Fruit fly (Drosophila melanogaster) whole organism, embryonic: Measurements from ENCODE around the gene CG31819.
A peak's percentile ranks its signal among the peaks of the same experiment; 100 is the strongest.

Source experiments
- Ada2b ChIP-seq: fragments of 200-800 bp; sonication (Bioruptor generic); IDR thresholded peaks from 2 replicates; pipeline ENCODE4 v1.3.6; 2022; ENCODE audit warnings: missing biosample characterization, missing genetic modification characterization
- CG10565 ChIP-seq: fragments of 200-800 bp; sonication (Bioruptor generic); optimal IDR thresholded peaks from 3 replicates; lab custom pipeline; 2016; ENCODE audit warnings: missing biosample characterization, mild to moderate bottlenecking, missing genetic modification characterization
- CG11723 ChIP-seq: fragments of 200-800 bp; sonication (Bioruptor generic); optimal IDR thresholded peaks from 2 replicates; lab custom pipeline; 2017; ENCODE audit warnings: missing biosample characterization, mild to moderate bottlenecking, missing genetic modification characterization
- CG12219 ChIP-seq: fragments of 200-800 bp; sonication (Bioruptor generic); optimal IDR thresholded peaks from 3 replicates; lab custom pipeline; 2018; ENCODE audit warnings: missing biosample characterization, mild to moderate bottlenecking, missing genetic modification characterization
- CG14441 ChIP-seq: fragments of 200-800 bp; sonication (Bioruptor generic); IDR thresholded peaks from 2 replicates; pipeline ENCODE4 v1.3.6; 2022; ENCODE audit warnings: missing biosample characterization, missing genetic modification characterization
- CG14860 ChIP-seq: fragments of 200-800 bp; sonication (Bioruptor generic); IDR thresholded peaks from 3 replicates; pipeline ENCODE4 v1.3.6; 2022; ENCODE audit warnings: missing biosample characterization, missing genetic modification characterization; ENCODE audit not compliant: partially characterized antibody
- CG16813 ChIP-seq: fragments of 200-800 bp; sonication (Bioruptor generic); IDR thresholded peaks from 3 replicates; pipeline ENCODE4 v1.3.6; 2022; ENCODE audit warnings: missing biosample characterization, missing genetic modification characterization; ENCODE audit not compliant: partially characterized antibody
- CG1792 ChIP-seq: fragments of 200-800 bp; sonication (Bioruptor generic); optimal IDR thresholded peaks from 2 replicates; lab custom pipeline; 2016; ENCODE audit warnings: missing biosample characterization, missing genetic modification characterization
- CG18619 ChIP-seq: fragments of 200-800 bp; sonication (Bioruptor generic); optimal IDR thresholded peaks from 3 replicates; lab custom pipeline; 2017; ENCODE audit warnings: missing biosample characterization, mild to moderate bottlenecking, missing genetic modification characterization
- CG2199 ChIP-seq: fragments of 200-800 bp; sonication (Bioruptor generic); IDR thresholded peaks from 3 replicates; pipeline ENCODE4 v1.3.6; 2022; ENCODE audit warnings: missing biosample characterization, missing genetic modification characterization
- CG32532 ChIP-seq: fragments of 200-800 bp; sonication (Bioruptor generic); IDR thresholded peaks from 2 replicates; pipeline ENCODE4 v1.3.6; 2022; ENCODE audit warnings: missing biosample characterization, missing genetic modification characterization
- CG3995 ChIP-seq: fragments of 200-800 bp; sonication (Bioruptor generic); optimal IDR thresholded peaks from 3 replicates; lab custom pipeline; 2016; ENCODE audit warnings: missing biosample characterization, missing genetic modification characterization
- CG6683 ChIP-seq: fragments of 200-800 bp; sonication (Bioruptor generic); optimal IDR thresholded peaks from 2 replicates; lab custom pipeline; 2017; ENCODE audit warnings: missing biosample characterization, mild to moderate bottlenecking, missing genetic modification characterization, missing genetic modification reagents
- CG6765 ChIP-seq: fragments of 200-800 bp; sonication (Bioruptor generic); optimal IDR thresholded peaks from 3 replicates; lab custom pipeline; 2017; ENCODE audit warnings: missing biosample characterization, mild to moderate bottlenecking, missing genetic modification characterization
- CG6854 ChIP-seq: fragments of 200-800 bp; sonication (Bioruptor generic); optimal IDR thresholded peaks from 3 replicates; lab custom pipeline; 2017; ENCODE audit warnings: missing biosample characterization, mild to moderate bottlenecking, missing genetic modification characterization
- CG7745 ChIP-seq: fragments of 200-800 bp; sonication (Bioruptor generic); optimal IDR thresholded peaks from 2 replicates; lab custom pipeline; 2018; ENCODE audit warnings: missing biosample characterization, mild to moderate bottlenecking, missing genetic modification characterization, moderate library complexity
- D19B ChIP-seq: fragments of 200-800 bp; sonication (Bioruptor generic); optimal IDR thresholded peaks from 2 replicates; lab custom pipeline; 2017; ENCODE audit warnings: missing biosample characterization, mild to moderate bottlenecking, missing genetic modification characterization
- Dek ChIP-seq: fragments of 200-800 bp; sonication (Bioruptor generic); optimal IDR thresholded peaks from 3 replicates; lab custom pipeline; 2019; ENCODE audit warnings: missing biosample characterization, mild to moderate bottlenecking, missing genetic modification characterization, moderate library complexity
- Dref ChIP-seq: fragments of 200-800 bp; sonication (Bioruptor generic); IDR thresholded peaks from 2 replicates; pipeline ENCODE4 v1.3.6; 2022; ENCODE audit warnings: missing biosample characterization, missing genetic modification characterization
- Elba2 ChIP-seq: fragments of 200-800 bp; sonication (Bioruptor generic); optimal IDR thresholded peaks from 3 replicates; lab custom pipeline; 2016; ENCODE audit warnings: missing biosample characterization, missing genetic modification characterization
- HLH3B ChIP-seq: fragments of 200-800 bp; sonication (Bioruptor generic); IDR thresholded peaks from 2 replicates; pipeline ENCODE4 v1.3.6; 2022; ENCODE audit warnings: missing biosample characterization, missing genetic modification characterization
- HLH54F ChIP-seq: fragments of 200-800 bp; sonication (Bioruptor generic); optimal IDR thresholded peaks from 3 replicates; lab custom pipeline; 2016; ENCODE audit warnings: missing biosample characterization, missing genetic modification characterization
- HmgZ ChIP-seq: fragments of 200-800 bp; sonication (Bioruptor generic); optimal IDR thresholded peaks from 2 replicates; lab custom pipeline; 2018; ENCODE audit warnings: missing biosample characterization, mild to moderate bottlenecking, missing genetic modification characterization
- MBD-R2 ChIP-seq: fragments of 200-800 bp; sonication (Bioruptor generic); IDR thresholded peaks from 2 replicates; pipeline ENCODE4 v1.3.6; 2022; ENCODE audit warnings: missing biosample characterization, missing genetic modification characterization
- Pdp1 ChIP-seq, 2 experiments: fragments of 200-800 bp; sonication (Bioruptor generic); optimal IDR thresholded peaks; 3 replicates each; lab custom pipeline; 2016; ENCODE audit warnings: missing biosample characterization in 2 of 2, missing genetic modification characterization in 2 of 2, mild to moderate bottlenecking in 1 of 2, moderate library complexity in 1 of 2
- Trl ChIP-seq, 3 experiments: fragments of >200 bp in 2 of 3; fragments of 200-800 bp in 1 of 3; sonication (Bioruptor generic) in 1 of 3; optimal IDR thresholded peaks; 2 replicates in 1 of 3; 3 replicates in 2 of 3; lab custom pipeline; 2016 to 2017; ENCODE audit warnings: missing biosample characterization in 1 of 3, missing genetic modification characterization in 1 of 3
- az2 ChIP-seq: fragments of 200-800 bp; sonication (Bioruptor generic); optimal IDR thresholded peaks from 3 replicates; lab custom pipeline; 2016; ENCODE audit warnings: missing biosample characterization, missing genetic modification characterization
- bab2 ChIP-seq: fragments of 200-800 bp; sonication (Bioruptor generic); optimal IDR thresholded peaks from 2 replicates; lab custom pipeline; 2016; ENCODE audit warnings: missing biosample characterization, missing genetic modification characterization
- bcd ChIP-seq: fragments of 200-800 bp; sonication (Bioruptor generic); optimal IDR thresholded peaks from 2 replicates; lab custom pipeline; 2017; ENCODE audit warnings: missing biosample characterization, mild to moderate bottlenecking, missing genetic modification characterization
- cato ChIP-seq: fragments of 200-800 bp; sonication (Bioruptor generic); optimal IDR thresholded peaks from 2 replicates; lab custom pipeline; 2016; ENCODE audit warnings: missing biosample characterization, missing genetic modification characterization, borderline replicate concordance
- ci ChIP-seq: fragments of 200-800 bp; sonication (Bioruptor generic); IDR thresholded peaks from 3 replicates; pipeline ENCODE4 v1.3.6; 2022; ENCODE audit warnings: missing biosample characterization, missing genetic modification characterization
- da ChIP-seq: fragments of 200-800 bp; sonication (Bioruptor generic); optimal IDR thresholded peaks from 2 replicates; lab custom pipeline; 2016; ENCODE audit warnings: missing biosample characterization, missing genetic modification characterization
- fd102C ChIP-seq: fragments of 200-800 bp; sonication (Bioruptor generic); optimal IDR thresholded peaks from 2 replicates; lab custom pipeline; 2018; ENCODE audit warnings: missing biosample characterization, mild to moderate bottlenecking, missing genetic modification characterization, moderate library complexity
- fd64A ChIP-seq: fragments of 200-800 bp; sonication (Bioruptor generic); optimal IDR thresholded peaks from 3 replicates; lab custom pipeline; 2018; ENCODE audit warnings: missing biosample characterization, mild to moderate bottlenecking, missing genetic modification characterization
- gem ChIP-seq: fragments of 200-800 bp; sonication (Bioruptor generic); optimal IDR thresholded peaks from 2 replicates; lab custom pipeline; 2019; ENCODE audit warnings: missing biosample characterization, mild to moderate bottlenecking, missing genetic modification characterization, moderate library complexity
- gro ChIP-seq: fragments of 200-800 bp; sonication (Bioruptor generic); optimal IDR thresholded peaks from 2 replicates; lab custom pipeline; 2016; ENCODE audit warnings: missing biosample characterization, missing genetic modification characterization
- h ChIP-seq: fragments of >200 bp; optimal IDR thresholded peaks from 2 replicates; lab custom pipeline; 2017
- insv ChIP-seq, 2 experiments: fragments of 200-800 bp; sonication (Bioruptor generic); optimal IDR thresholded peaks; 3 replicates each; lab custom pipeline; 2016 to 2018; ENCODE audit warnings: missing biosample characterization in 2 of 2, missing genetic modification characterization in 2 of 2
- jing ChIP-seq: fragments of 200-800 bp; sonication (Bioruptor generic); optimal IDR thresholded peaks from 2 replicates; lab custom pipeline; 2018; ENCODE audit warnings: missing biosample characterization, mild to moderate bottlenecking, missing genetic modification characterization
- jumu ChIP-seq: fragments of 200-800 bp; sonication (Bioruptor generic); optimal IDR thresholded peaks from 3 replicates; lab custom pipeline; 2016; ENCODE audit warnings: missing biosample characterization, missing genetic modification characterization
- kah ChIP-seq: fragments of 200-800 bp; sonication (Bioruptor generic); optimal IDR thresholded peaks from 2 replicates; lab custom pipeline; 2018; ENCODE audit warnings: missing biosample characterization, mild to moderate bottlenecking, missing genetic modification characterization
- mirr ChIP-seq: fragments of 200-800 bp; sonication (Bioruptor generic); optimal IDR thresholded peaks from 3 replicates; lab custom pipeline; 2018; ENCODE audit warnings: missing biosample characterization, mild to moderate bottlenecking, missing genetic modification characterization
- mld ChIP-seq: fragments of 200-800 bp; sonication (Bioruptor generic); IDR thresholded peaks from 3 replicates; pipeline ENCODE4 v1.3.6; 2022; ENCODE audit warnings: missing biosample characterization, missing genetic modification characterization; ENCODE audit not compliant: partially characterized antibody
- nerfin-2 ChIP-seq: fragments of 200-800 bp; sonication (Bioruptor generic); IDR thresholded peaks from 2 replicates; pipeline ENCODE4 v1.3.6; 2022; ENCODE audit warnings: missing biosample characterization, missing genetic modification characterization; ENCODE audit not compliant: partially characterized antibody
- otp ChIP-seq: fragments of 200-800 bp; sonication (Bioruptor generic); IDR thresholded peaks from 3 replicates; pipeline ENCODE4, ENCODE4 v1.3.6; 2022; ENCODE audit warnings: missing biosample characterization, missing genetic modification characterization
- peb ChIP-seq: fragments of 200-800 bp; sonication (Bioruptor generic); IDR thresholded peaks from 2 replicates; pipeline ENCODE4 v1.3.6; 2022; ENCODE audit warnings: missing biosample characterization, missing genetic modification characterization
- scrt ChIP-seq: fragments of 200-800 bp; sonication (Bioruptor generic); optimal IDR thresholded peaks from 2 replicates; lab custom pipeline; 2018; ENCODE audit warnings: missing biosample characterization, mild to moderate bottlenecking, missing genetic modification characterization, moderate library complexity
- slbo ChIP-seq: fragments of 200-800 bp; sonication (Bioruptor generic); IDR thresholded peaks from 2 replicates; pipeline ENCODE4 v1.3.6; 2022; ENCODE audit warnings: missing biosample characterization, missing genetic modification characterization
- tap ChIP-seq: fragments of 200-800 bp; optimal IDR thresholded peaks from 3 replicates; lab custom pipeline; 2019; ENCODE audit warnings: missing biosample characterization, mild to moderate bottlenecking, missing genetic modification characterization, moderate library complexity
- yki ChIP-seq: fragments of >200 bp; optimal IDR thresholded peaks from 3 replicates; lab custom pipeline; 2018
- zf30C ChIP-seq: fragments of 200-800 bp; sonication (Bioruptor generic); optimal IDR thresholded peaks from 3 replicates; lab custom pipeline; 2018; ENCODE audit warnings: missing biosample characterization, mild to moderate bottlenecking, missing genetic modification characterization

Gene CG31819

dm6 chr2L:16251598-16252131, 40.4 kb downstream of the CG31819 start, which contains the start of gene CG46309 (continued):
- TF ChIP-seq bab2 (GFP tag; lab: Kevin White, UChicago) = peak; percentile 30
- no peak for TF ChIP-seq Ada2b (GFP tag; lab: Robert Waterston, UW)
- TF ChIP-seq CG14441 (GFP tag; lab: Robert Waterston, UW) = no peak
- TF ChIP-seq CG2199 (GFP tag; lab: Robert Waterston, UW) = no peak
- TF ChIP-seq HLH54F = peak; percentile 44
- peak; percentile 46 for TF ChIP-seq HmgZ (tag; lab: Kevin White, UChicago)
- no peak for TF ChIP-seq MBD-R2 (GFP tag; lab: Robert Waterston, UW)
- TF ChIP-seq D19B (GFP tag; lab: Kevin White, UChicago) = no peak
- no peak for TF ChIP-seq CG6854 (GFP tag; lab: Kevin White, UChicago)
- TF ChIP-seq cato (GFP tag; lab: Kevin White, UChicago) = no peak
- no peak for TF ChIP-seq peb (GFP tag; lab: Robert Waterston, UW)
- no peak; the same call in 1 of the 3 replicates for TF ChIP-seq mld (GFP tag; lab: Robert Waterston, UW)
- TF ChIP-seq CG1792 (GFP tag; lab: Kevin White, UChicago) = no peak
- TF ChIP-seq fd102C (GFP tag; lab: Kevin White, UChicago) = no peak
- TF ChIP-seq h = no peak
- no peak for TF ChIP-seq kah (GFP tag; lab: Kevin White, UChicago)
- no peak for TF ChIP-seq fd64A (GFP tag; lab: Kevin White, UChicago)
- peak; percentile 75; the same call in 1 of the 2 replicates for TF ChIP-seq Dref (GFP tag; lab: Robert Waterston, UW)
- TF ChIP-seq da (GFP tag; lab: Kevin White, UChicago) = no peak
- peak; percentile 25 for TF ChIP-seq CG18619 (GFP tag; lab: Kevin White, UChicago)
- peak; percentile 95 for TF ChIP-seq CG14860 (GFP tag; lab: Robert Waterston, UW)
- peak; percentile 40 for TF ChIP-seq CG12219
- no peak for TF ChIP-seq CG10565 (GFP tag; lab: Kevin White, UChicago)
- TF ChIP-seq Elba2 (GFP tag; lab: Kevin White, UChicago) = no peak
- TF ChIP-seq Trl (optimal IDR thresholded peaks at IDR 0.05; lab: Kevin White, UChicago) = peak; percentile 82 to 86
- TF ChIP-seq Trl (GFP tag; optimal IDR thresholded peaks at IDR 0.05; lab: Kevin White, UChicago) = no peak
- peak; percentile 43 for TF ChIP-seq yki (lab: Kevin White, UChicago)
- TF ChIP-seq mirr = no peak
- TF ChIP-seq CG16813 (GFP tag; lab: Robert Waterston, UW) = peak; percentile 89; the same call in 2 of the 3 replicates
- no peak for TF ChIP-seq bcd (GFP tag; lab: Kevin White, UChicago)
- peak; percentile 47 for TF ChIP-seq tap (tag; lab: Kevin White, UChicago)
- no peak for TF ChIP-seq CG3995 (GFP tag; lab: Kevin White, UChicago)
- no peak; the same call in 1 of the 2 replicates for TF ChIP-seq HLH3B (GFP tag; lab: Robert Waterston, UW)
- peak; percentile 5 for TF ChIP-seq zf30C (GFP tag; lab: Kevin White, UChicago)
- TF ChIP-seq slbo (GFP tag; lab: Robert Waterston, UW) = no peak
- TF ChIP-seq CG7745 (tag; lab: Kevin White, UChicago) = no peak
- no peak for TF ChIP-seq scrt (GFP tag; lab: Kevin White, UChicago)
- no peak for TF ChIP-seq CG6683 (GFP tag; lab: Kevin White, UChicago)
- TF ChIP-seq otp (GFP tag; lab: Robert Waterston, UW) = no peak
- TF ChIP-seq CG11723 (GFP tag; lab: Kevin White, UChicago) = no peak
- peak in 1 of 2 experiments; percentile 41 for TF ChIP-seq Pdp1 (GFP tag; optimal IDR thresholded peaks at IDR 0.05; lab: Kevin White, UChicago)
- no peak for TF ChIP-seq az2 (GFP tag; lab: Kevin White, UChicago)
- TF ChIP-seq ci (GFP tag; lab: Robert Waterston, UW) = no peak
- peak; percentile 99 for TF ChIP-seq nerfin-2 (GFP tag; lab: Robert Waterston, UW)
- TF ChIP-seq gem (tag; lab: Kevin White, UChicago) = peak; percentile 72
- no peak for TF ChIP-seq Dek (tag; lab: Kevin White, UChicago)
- TF ChIP-seq insv (GFP tag; optimal IDR thresholded peaks at IDR 0.05; lab: Kevin White, UChicago) = no peak
- TF ChIP-seq CG32532 (GFP tag; lab: Robert Waterston, UW) = no peak
- TF ChIP-seq gro (GFP tag; lab: Kevin White, UChicago) = peak; percentile 25
- TF ChIP-seq CG6765 (GFP tag; lab: Kevin White, UChicago) = peak; percentile 17
- TF ChIP-seq jing (GFP tag; lab: Kevin White, UChicago) = no peak
- TF ChIP-seq jumu (GFP tag; lab: Kevin White, UChicago) = no peak
